Fruit fly (Drosophila melanogaster): ENCODE measurements around the gene Hira.

dm6 chrX:7746342-7746741 is 24.4 kb downstream of the Hira start:
- no peak for TF ChIP-seq CG9215 (GFP tag; IDR thresholded peaks at IDR 0.05)
- no peak for TF ChIP-seq Lim3 (GFP tag; IDR thresholded peaks at IDR 0.05)
